Worm (Caenorhabditis elegans) whole organism, young adult: ENCODE results near the gene dph-3.

Experiments
- B0035.1 ChIP-seq: sonication (generic microtip); optimal IDR thresholded peaks from 2 replicates; lab custom pipeline; 2016; ENCODE audit warnings: missing genetic modification characterization, mild to moderate bottlenecking, missing compliant biosample characterization, missing genotype, missing genetic modification reagents
- B0261.1 ChIP-seq: sonication (generic microtip); optimal IDR thresholded peaks from 2 replicates; lab custom pipeline; 2016; ENCODE audit warnings: mild to moderate bottlenecking, missing genetic modification characterization, moderate library complexity, missing compliant biosample characterization
- C06A6.2 ChIP-seq: fragments of 200-800 bp; sonication (Bioruptor generic); conservative IDR thresholded peaks from 2 replicates; pipeline ENCODE4 v1.3.6; 2022; ENCODE audit warnings: missing genetic modification characterization, missing compliant biosample characterization
- F10E7.11 ChIP-seq: sonication (generic microtip); optimal IDR thresholded peaks from 2 replicates; lab custom pipeline; 2017; ENCODE audit warnings: mild to moderate bottlenecking, missing genetic modification characterization, moderate library complexity, missing compliant biosample characterization
- F23B12.7 ChIP-seq: sonication (generic microtip); optimal IDR thresholded peaks from 2 replicates; lab custom pipeline; 2017; ENCODE audit warnings: missing genetic modification characterization, mild to moderate bottlenecking, missing compliant biosample characterization, antibody characterized with exemption, moderate library complexity; ENCODE audit not compliant: insufficient read depth
- F33H1.4 ChIP-seq: fragments of 200-800 bp; sonication (Bioruptor generic); IDR thresholded peaks from 2 replicates; pipeline ENCODE4 v1.3.6; 2022; ENCODE audit warnings: missing genetic modification reagents, missing genetic modification characterization, missing compliant biosample characterization
- F37B4.10 ChIP-seq: fragments of 200-800 bp; sonication (Bioruptor generic); IDR thresholded peaks from 2 replicates; pipeline ENCODE4 v1.3.6; 2022; ENCODE audit warnings: missing genetic modification characterization, missing compliant biosample characterization
- F57A8.1 ChIP-seq: fragments of 200-800 bp; sonication (Bioruptor generic); optimal IDR thresholded peaks from 2 replicates; lab custom pipeline; 2018; ENCODE audit warnings: mild to moderate bottlenecking, missing genetic modification characterization, moderate library complexity, missing compliant biosample characterization
- Y53G8AR.9 ChIP-seq: fragments of 200-800 bp; sonication (Bioruptor generic); conservative IDR thresholded peaks from 2 replicates; pipeline ENCODE4 v1.3.6; 2022; ENCODE audit warnings: missing genetic modification reagents, missing genetic modification characterization, missing compliant biosample characterization
- Y56A3A.18 ChIP-seq: fragments of 200-800 bp; sonication (Bioruptor generic); IDR thresholded peaks from 2 replicates; pipeline ENCODE4 v1.3.6; 2022; ENCODE audit warnings: missing genetic modification reagents, missing genetic modification characterization, missing compliant biosample characterization
- Y95B8A.8 ChIP-seq: fragments of 200-800 bp; sonication (Bioruptor generic); IDR thresholded peaks from 2 replicates; pipeline ENCODE4 v1.3.6; 2022; ENCODE audit warnings: missing genetic modification reagents, missing genetic modification characterization, missing compliant biosample characterization
- ZK185.1 ChIP-seq: sonication (generic microtip); optimal IDR thresholded peaks from 2 replicates; lab custom pipeline; 2016; ENCODE audit warnings: mild to moderate bottlenecking, missing genetic modification characterization, missing compliant biosample characterization; ENCODE audit not compliant: poor library complexity, severe bottlenecking
- atf-7 ChIP-seq: sonication (generic microtip); optimal IDR thresholded peaks from 2 replicates; lab custom pipeline; 2017; ENCODE audit warnings: mild to moderate bottlenecking, missing genetic modification characterization, missing compliant biosample characterization
- athp-1 ChIP-seq: sonication (generic microtip); optimal IDR thresholded peaks from 2 replicates; lab custom pipeline; 2017; ENCODE audit warnings: mild to moderate bottlenecking, missing genetic modification characterization, missing compliant biosample characterization
- attf-3 ChIP-seq: fragments of 200-800 bp; sonication (Bioruptor generic); conservative IDR thresholded peaks from 2 replicates; pipeline ENCODE4 v1.3.6; 2022; ENCODE audit warnings: missing genetic modification reagents, missing genetic modification characterization, missing compliant biosample characterization
- attf-5 ChIP-seq: fragments of 200-800 bp; sonication (Bioruptor generic); optimal IDR thresholded peaks from 2 replicates; lab custom pipeline; 2018; ENCODE audit warnings: mild to moderate bottlenecking, missing genetic modification characterization, missing compliant biosample characterization
- cebp-1 ChIP-seq, 2 experiments: fragments of 200-800 bp in 1 of 2; sonication (Bioruptor generic) in 1 of 2; sonication (generic microtip) in 1 of 2; IDR thresholded peaks in 1 of 2; optimal IDR thresholded peaks in 1 of 2; 2 replicates each; pipeline versions ENCODE4 v1.3.6 to Lab custom; 2017 to 2022; ENCODE audit warnings: missing compliant biosample characterization in 2 of 2, missing genetic modification characterization in 2 of 2, mild to moderate bottlenecking in 1 of 2, missing genetic modification reagents in 1 of 2, moderate library complexity in 1 of 2
- die-1 ChIP-seq: sonication (generic microtip); optimal IDR thresholded peaks from 2 replicates; lab custom pipeline; 2016; ENCODE audit warnings: missing genotype, mild to moderate bottlenecking, missing genetic modification characterization, missing compliant biosample characterization
- egl-44 ChIP-seq: fragments of 200-800 bp; sonication (Bioruptor generic); IDR thresholded peaks from 2 replicates; pipeline ENCODE4 v1.3.6; 2022; ENCODE audit warnings: missing genetic modification reagents, missing genetic modification characterization, missing compliant biosample characterization
- gei-17 ChIP-seq: fragments of 200-800 bp; sonication (Bioruptor generic); optimal IDR thresholded peaks from 2 replicates; lab custom pipeline; 2018; ENCODE audit warnings: mild to moderate bottlenecking, missing genetic modification characterization, missing compliant biosample characterization
- hlh-12 ChIP-seq: sonication (generic microtip); optimal IDR thresholded peaks from 2 replicates; lab custom pipeline; 2016; ENCODE audit warnings: missing genetic modification characterization, missing compliant biosample characterization
- hrde-1 ChIP-seq: sonication (generic microtip); optimal IDR thresholded peaks from 2 replicates; lab custom pipeline; 2016; ENCODE audit warnings: missing genetic modification characterization, mild to moderate bottlenecking, missing compliant biosample characterization, moderate library complexity, missing genotype, missing genetic modification reagents, borderline replicate concordance
- lag-1 ChIP-seq: fragments of 200-800 bp; sonication (Bioruptor generic); IDR thresholded peaks from 2 replicates; pipeline ENCODE4 v1.3.6; 2022; ENCODE audit warnings: missing genetic modification reagents, missing genetic modification characterization, missing compliant biosample characterization
- lin-26 ChIP-seq: fragments of 200-800 bp; sonication (Bioruptor generic); IDR thresholded peaks from 2 replicates; pipeline ENCODE4 v1.3.6; 2022; ENCODE audit warnings: missing genetic modification reagents, missing genetic modification characterization, missing compliant biosample characterization
- lin-40 ChIP-seq: sonication (generic microtip); optimal IDR thresholded peaks from 2 replicates; lab custom pipeline; 2016; ENCODE audit warnings: missing genetic modification characterization, mild to moderate bottlenecking, missing compliant biosample characterization, missing genotype, missing genetic modification reagents
- lin-54 ChIP-seq: fragments of 200-800 bp; sonication (Bioruptor generic); optimal IDR thresholded peaks from 2 replicates; lab custom pipeline; 2018; ENCODE audit warnings: mild to moderate bottlenecking, missing genetic modification characterization, missing compliant biosample characterization
- lsy-27 ChIP-seq: sonication (generic microtip); optimal IDR thresholded peaks from 2 replicates; lab custom pipeline; 2017; ENCODE audit warnings: missing genetic modification characterization, mild to moderate bottlenecking, missing compliant biosample characterization, antibody characterized with exemption, missing genotype, borderline replicate concordance; ENCODE audit not compliant: insufficient read depth
- madf-6 ChIP-seq: fragments of 200-800 bp; sonication (Bioruptor generic); IDR thresholded peaks from 2 replicates; pipeline ENCODE4 v1.3.6; 2022; ENCODE audit warnings: missing genetic modification reagents, missing genetic modification characterization, missing compliant biosample characterization
- madf-8 ChIP-seq: fragments of 200-800 bp; sonication (Bioruptor generic); conservative IDR thresholded peaks from 2 replicates; pipeline ENCODE4 v1.3.6; 2022; ENCODE audit warnings: missing genetic modification reagents, missing genetic modification characterization, missing compliant biosample characterization
- nfya-2 ChIP-seq: fragments of 200-800 bp; sonication (Bioruptor generic); IDR thresholded peaks from 2 replicates; pipeline ENCODE4 v1.3.6; 2022; ENCODE audit warnings: missing genetic modification reagents, missing genetic modification characterization, missing compliant biosample characterization
- nfyb-1 ChIP-seq: fragments of 200-800 bp; sonication (Bioruptor generic); IDR thresholded peaks from 2 replicates; pipeline ENCODE4 v1.3.6; 2022; ENCODE audit warnings: missing genetic modification reagents, missing genetic modification characterization, missing compliant biosample characterization
- nhr-179 ChIP-seq: sonication (generic microtip); optimal IDR thresholded peaks from 2 replicates; lab custom pipeline; 2016; ENCODE audit warnings: mild to moderate bottlenecking, missing genetic modification characterization, missing compliant biosample characterization
- nhr-80 ChIP-seq: sonication (generic microtip); optimal IDR thresholded peaks from 2 replicates; lab custom pipeline; 2016; ENCODE audit warnings: missing genetic modification characterization, missing compliant biosample characterization
- pbrm-1 ChIP-seq: fragments of 200-800 bp; sonication (Bioruptor generic); IDR thresholded peaks from 2 replicates; pipeline ENCODE4 v1.3.6; 2022; ENCODE audit warnings: missing genetic modification reagents, missing genetic modification characterization, missing compliant biosample characterization
- pha-4 ChIP-seq: fragments of 150-350 bp; sonication (generic microtip); optimal IDR thresholded peaks from 2 replicates; lab custom pipeline; 2014; ENCODE audit warnings: missing biosample characterization, missing genetic modification reagents, missing genetic modification characterization
- rcor-1 ChIP-seq: fragments of 200-800 bp; sonication (Bioruptor generic); IDR thresholded peaks from 2 replicates; pipeline ENCODE4 v1.3.6; 2022; ENCODE audit warnings: missing genetic modification reagents, missing genetic modification characterization, missing compliant biosample characterization
- sdz-38 ChIP-seq: sonication (generic microtip); optimal IDR thresholded peaks from 2 replicates; lab custom pipeline; 2016; ENCODE audit warnings: missing genotype, missing genetic modification characterization, missing compliant biosample characterization
- snpc-1.1 ChIP-seq: sonication (generic microtip); optimal IDR thresholded peaks from 2 replicates; lab custom pipeline; 2017; ENCODE audit warnings: missing genetic modification characterization, mild to moderate bottlenecking, missing compliant biosample characterization, antibody characterized with exemption, moderate library complexity, missing genotype, missing genetic modification reagents; ENCODE audit not compliant: insufficient read depth
- snpc-3.4 ChIP-seq: sonication (generic microtip); optimal IDR thresholded peaks from 2 replicates; lab custom pipeline; 2017; ENCODE audit warnings: missing genetic modification characterization, mild to moderate bottlenecking, missing compliant biosample characterization, antibody characterized with exemption, moderate library complexity, missing genotype, missing genetic modification reagents
- somi-1 ChIP-seq: fragments of 200-800 bp; sonication (Bioruptor generic); optimal IDR thresholded peaks from 2 replicates; lab custom pipeline; 2018; ENCODE audit warnings: mild to moderate bottlenecking, missing genetic modification characterization, missing compliant biosample characterization
- tbp1 ChIP-seq: fragments of 200-800 bp; sonication (Bioruptor generic); optimal IDR thresholded peaks from 2 replicates; lab custom pipeline; 2018; ENCODE audit warnings: mild to moderate bottlenecking, missing genetic modification characterization, missing compliant biosample characterization
- ztf-18 ChIP-seq: sonication (generic microtip); optimal IDR thresholded peaks from 2 replicates; lab custom pipeline; 2016; ENCODE audit warnings: missing genotype, mild to moderate bottlenecking, missing genetic modification characterization, missing compliant biosample characterization
- ztf-25 ChIP-seq: fragments of 200-800 bp; sonication (Bioruptor generic); IDR thresholded peaks from 2 replicates; pipeline ENCODE4 v1.3.6; 2022; ENCODE audit warnings: missing genetic modification reagents, missing genetic modification characterization, missing compliant biosample characterization
- ztf-26 ChIP-seq: sonication (generic microtip); optimal IDR thresholded peaks from 2 replicates; lab custom pipeline; 2017; ENCODE audit warnings: missing genetic modification characterization, missing compliant biosample characterization
- ztf-6 ChIP-seq: fragments of 200-800 bp; sonication (Bioruptor generic); IDR thresholded peaks from 2 replicates; pipeline ENCODE4 v1.3.6; 2022; ENCODE audit warnings: missing genetic modification reagents, missing genetic modification characterization, missing compliant biosample characterization

dph-3 gene

DNA sequence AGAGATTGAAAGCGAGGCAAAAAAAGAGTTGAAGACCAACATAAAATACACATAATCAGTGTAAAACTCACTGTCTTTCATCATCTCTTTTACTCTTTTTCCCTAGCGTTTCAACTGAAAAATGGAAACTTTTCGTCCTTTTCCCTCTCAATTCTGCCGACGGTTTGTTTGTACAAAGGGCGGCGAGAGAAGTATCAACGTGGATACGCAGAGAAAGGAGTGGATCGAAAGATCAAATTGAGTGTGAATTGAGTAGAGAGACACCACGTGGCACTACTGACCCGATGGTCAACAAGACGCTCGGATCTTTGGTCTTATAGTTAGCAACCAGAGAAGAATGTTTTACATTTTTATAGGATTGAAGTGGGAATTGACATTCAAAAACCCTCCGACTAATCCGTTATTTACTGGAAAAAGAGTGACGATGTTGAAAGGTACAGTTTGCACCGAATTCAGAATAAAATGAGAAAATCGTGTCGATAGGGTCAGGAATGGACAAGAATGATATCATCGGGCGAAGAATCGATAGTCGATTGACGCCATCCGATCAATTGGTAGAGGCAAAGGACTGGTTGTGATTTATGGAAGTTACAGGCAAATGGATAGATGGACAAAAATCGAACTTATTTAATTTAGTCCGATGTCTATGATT, 35.8 kb upstream of the dph-3 start (continued):
- TF ChIP-seq snpc-1.1 (tag; lab: Kevin White, UChicago) (no peak), lag-1 (GFP tag; lab: Robert Waterston, UW) (no peak), atf-7 (no peak), gei-17 (GFP tag; lab: Kevin White, UChicago) (no peak), F10E7.11 (tag; lab: Kevin White, UChicago) (no peak), lin-40 (tag; lab: Kevin White, UChicago) (peak; percentile 67), nhr-179 (tag; lab: Kevin White, UChicago) (no peak), snpc-3.4 (tag; lab: Kevin White, UChicago) (no peak), C06A6.2 (GFP tag; lab: Robert Waterston, UW) (0 out of 2 replicates have a peak, but pooled peaks have one; percentile 46), pha-4 (tag; lab: Kevin White, UChicago) (peak; percentile 76), attf-5 (GFP tag; lab: Kevin White, UChicago) (peak; percentile 35), nfya-2 (GFP tag; lab: Robert Waterston, UW) (no peak), tbp1 (peak; percentile 23), nhr-80 (tag; lab: Kevin White, UChicago) (peak; percentile 88), B0035.1 (tag; lab: Kevin White, UChicago) (no peak), ZK185.1 (peak; percentile 26), attf-3 (GFP tag; lab: Robert Waterston, UW) (no peak), ztf-6 (no peak), Y56A3A.18 (GFP tag; lab: Robert Waterston, UW) (no peak)

DNA sequence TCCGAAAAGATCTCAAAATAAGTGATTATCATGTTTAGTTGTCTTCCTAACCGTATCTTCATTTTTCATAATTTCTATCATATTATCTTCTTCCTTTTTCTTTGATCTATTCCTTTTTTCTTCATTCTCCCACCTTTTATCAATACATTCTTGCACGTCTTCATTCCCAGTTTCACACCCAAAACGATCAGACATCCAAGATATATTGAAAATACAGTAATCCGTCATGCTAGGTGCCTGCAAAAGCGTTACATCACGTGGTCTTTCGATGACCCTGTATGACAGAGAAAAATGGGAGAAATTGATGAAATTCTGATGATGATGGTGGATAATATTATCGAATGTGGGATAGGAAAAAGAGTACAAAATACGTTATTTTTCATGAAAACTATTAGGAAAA, 34.5 kb upstream of the dph-3 start:
- TF ChIP-seq lin-40 (tag; lab: Kevin White, UChicago), result peak; percentile 53
- no peak for TF ChIP-seq hrde-1 (tag; lab: Kevin White, UChicago)
- TF ChIP-seq ztf-25 (GFP tag; lab: Robert Waterston, UW), result no peak
- no peak for TF ChIP-seq F33H1.4
- peak; percentile 47 for TF ChIP-seq ztf-26
- TF ChIP-seq sdz-38 (tag; lab: Kevin White, UChicago), result no peak
- no peak for TF ChIP-seq F23B12.7
- no peak for TF ChIP-seq cebp-1 (GFP tag; IDR thresholded peaks at IDR 0.05; lab: Robert Waterston, UW)
- TF ChIP-seq cebp-1 (tag; optimal IDR thresholded peaks at IDR 0.05; lab: Kevin White, UChicago), result peak; percentile 33
- TF ChIP-seq hlh-12 (tag; lab: Kevin White, UChicago), result no peak
- TF ChIP-seq egl-44 (GFP tag; lab: Robert Waterston, UW), result no peak
- TF ChIP-seq lsy-27 (tag; lab: Kevin White, UChicago), result no peak
- no peak for TF ChIP-seq Y95B8A.8
- peak; percentile 82 for TF ChIP-seq somi-1
- TF ChIP-seq F57A8.1 (GFP tag; lab: Kevin White, UChicago), result no peak
- no peak for TF ChIP-seq pbrm-1 (GFP tag; lab: Robert Waterston, UW)

ce11 chrIV:9673206-9673605, 33.7 kb upstream of the dph-3 start:
- TF ChIP-seq ZK185.1 (no peak), die-1 (tag; lab: Kevin White, UChicago) (no peak), athp-1 (tag; lab: Kevin White, UChicago) (no peak), rcor-1 (no peak), madf-8 (no peak), ztf-25 (GFP tag; lab: Robert Waterston, UW) (no peak), sdz-38 (tag; lab: Kevin White, UChicago) (no peak), Y53G8AR.9 (GFP tag; lab: Robert Waterston, UW) (no peak), lin-26 (GFP tag; lab: Robert Waterston, UW) (no peak), ztf-18 (tag; lab: Kevin White, UChicago) (no peak), hlh-12 (tag; lab: Kevin White, UChicago) (no peak), nfyb-1 (GFP tag; lab: Robert Waterston, UW) (no peak), B0261.1 (tag; lab: Kevin White, UChicago) (no peak), attf-5 (GFP tag; lab: Kevin White, UChicago) (no peak), madf-6 (no peak), F37B4.10 (GFP tag; lab: Robert Waterston, UW) (no peak), lin-54 (GFP tag; lab: Kevin White, UChicago) (no peak)
